Worm (Caenorhabditis elegans): Measurements from ENCODE around the gene H24K24.2.
A peak's percentile ranks its signal among the peaks of the same experiment; 100 is the strongest.

Gene H24K24.2

ce11 chrV:949760-950159 is 32.2 kb downstream of the H24K24.2 start, which contains the start of gene Y50D4C.6:
Gene Y50D4C.6 (minus strand): TSS chrV:949860.
- TF ChIP-seq unc-62 (GFP tag; optimal IDR thresholded peaks at IDR 0.05) = no peak
- TF ChIP-seq irx-1 (tag; optimal IDR thresholded peaks at IDR 0.05) = no peak
- no peak for TF ChIP-seq nhr-71 (tag; optimal IDR thresholded peaks at IDR 0.05)
- no peak for TF ChIP-seq unc-30 (tag; optimal IDR thresholded peaks at IDR 0.05)
- TF ChIP-seq C04F5.9 (tag; optimal IDR thresholded peaks at IDR 0.05) = no peak
- TF ChIP-seq pqm-1 (tag; optimal IDR thresholded peaks at IDR 0.05) = no peak
- TF ChIP-seq aly-2 (tag; optimal IDR thresholded peaks at IDR 0.05) = no peak
- TF ChIP-seq alr-1 (tag; optimal IDR thresholded peaks at IDR 0.05; ENCODE audit: borderline replicate concordance) = no peak
- no peak for TF ChIP-seq hlh-17 (GFP tag; optimal IDR thresholded peaks at IDR 0.05; ENCODE audit: borderline replicate concordance)
- no peak for TF ChIP-seq dsc-1 (tag; optimal IDR thresholded peaks at IDR 0.05)
- no peak for TF ChIP-seq ceh-90 (tag; optimal IDR thresholded peaks at IDR 0.05)
- TF ChIP-seq sptf-1 (tag; optimal IDR thresholded peaks at IDR 0.05) = no peak
- TF ChIP-seq nhr-12 (tag; optimal IDR thresholded peaks at IDR 0.05) = no peak
- TF ChIP-seq nhr-20 (tag; optimal IDR thresholded peaks at IDR 0.05) = no peak
- no peak for TF ChIP-seq fos-1 (tag; optimal IDR thresholded peaks at IDR 0.05)

ce11 chrV:964739-965283 is 47.2 kb downstream of the H24K24.2 start, which contains the start of gene sqv-6:
Gene sqv-6 (minus strand): TSS chrV:964789.
- TF ChIP-seq fkh-10 (GFP tag; optimal IDR thresholded peaks at IDR 0.05) (no peak), C16A3.4 (tag; optimal IDR thresholded peaks at IDR 0.05) (peak; percentile 67), skn-1 (tag; optimal IDR thresholded peaks at IDR 0.05) (peak; percentile 40), lir-3 (tag; optimal IDR thresholded peaks at IDR 0.05; ENCODE audit: poor library complexity) (no peak), sup-37 (GFP tag; optimal IDR thresholded peaks at IDR 0.05) (no peak), tbx-2 (tag; optimal IDR thresholded peaks at IDR 0.05) (peak; percentile 52), nhr-84 (tag; optimal IDR thresholded peaks at IDR 0.05) (no peak), nhr-20 (tag; optimal IDR thresholded peaks at IDR 0.05) (peak; percentile 28), dpl-1 (GFP tag; optimal IDR thresholded peaks at IDR 0.05) (peak; percentile 74 to 91 (median 85)), ztf-4 (tag; optimal IDR thresholded peaks at IDR 0.05) (no peak), pax-3 (tag; optimal IDR thresholded peaks at IDR 0.05) (no peak), lin-13 (GFP tag; optimal IDR thresholded peaks at IDR 0.05) (peak; percentile 15), ama-1 (optimal IDR thresholded peaks at IDR 0.05) (no peak), dsc-1 (tag; optimal IDR thresholded peaks at IDR 0.05) (peak; percentile 18), elt-3 (tag; optimal IDR thresholded peaks at IDR 0.05) (peak in 1 of 6 experiments; percentile 62), snu-23 (GFP tag; optimal IDR thresholded peaks at IDR 0.05) (peak; percentile 62), nhr-12 (tag; optimal IDR thresholded peaks at IDR 0.05) (no peak), efl-1 (optimal IDR thresholded peaks at IDR 0.05) (peak; percentile 27 to 91), efl-1 (GFP tag; optimal IDR thresholded peaks at IDR 0.05 in 1 of 2) (peak; percentile 89 to 98), xbp-1 (tag; optimal IDR thresholded peaks at IDR 0.05) (peak; percentile 35), nhr-71 (tag; optimal IDR thresholded peaks at IDR 0.05) (no peak), ces-1 (GFP tag; optimal IDR thresholded peaks at IDR 0.05) (no peak), lsy-2 (tag; optimal IDR thresholded peaks at IDR 0.05) (peak; percentile 35 to 83), ets-5 (GFP tag; IDR thresholded peaks at IDR 0.05) (no peak), efl-3 (GFP tag; optimal IDR thresholded peaks at IDR 0.05) (no peak), egl-27 (tag; optimal IDR thresholded peaks at IDR 0.05) (no peak), fos-1 (tag; optimal IDR thresholded peaks at IDR 0.05) (peak; percentile 7), alr-1 (tag; optimal IDR thresholded peaks at IDR 0.05; ENCODE audit: borderline replicate concordance) (no peak), fkh-8 (tag; optimal IDR thresholded peaks at IDR 0.05) (no peak), mdl-1 (tag; optimal IDR thresholded peaks at IDR 0.05) (no peak), unc-86 (tag; optimal IDR thresholded peaks at IDR 0.05) (no peak), unc-30 (tag; optimal IDR thresholded peaks at IDR 0.05) (no peak), blmp-1 (tag; optimal IDR thresholded peaks at IDR 0.05) (peak; percentile 50), nhr-11 (tag; optimal IDR thresholded peaks at IDR 0.05) (no peak), lin-35 (GFP tag; optimal IDR thresholded peaks at IDR 0.05) (peak; percentile 89 to 97), unc-98 (GFP tag; IDR thresholded peaks at IDR 0.05) (no peak), hlh-4 (tag; optimal IDR thresholded peaks at IDR 0.05) (no peak), ceh-90 (tag; optimal IDR thresholded peaks at IDR 0.05) (no peak), elt-2 (tag; optimal IDR thresholded peaks at IDR 0.05) (no peak), nhr-237 (tag; optimal IDR thresholded peaks at IDR 0.05) (no peak), irx-1 (tag; optimal IDR thresholded peaks at IDR 0.05) (no peak), sox-4 (tag; optimal IDR thresholded peaks at IDR 0.05) (no peak), nhr-76 (tag; optimal IDR thresholded peaks at IDR 0.05) (no peak), swsn-7 (tag; optimal IDR thresholded peaks at IDR 0.05) (peak; percentile 35), hpl-2 (GFP tag; optimal IDR thresholded peaks at IDR 0.05) (no peak)

Measured in whole organism, L1 larva.